Worm (Caenorhabditis elegans) whole organism, L4/young adult: Measurements from ENCODE around the gene T07E3.3.

Experiments
- W03F9.2 ChIP-seq: fragments of 150-350 bp; optimal IDR thresholded peaks from 2 replicates; lab custom pipeline; 2014; ENCODE audit warnings: missing biosample characterization, missing genetic modification characterization
- dao-5 ChIP-seq: sonication (generic microtip); optimal IDR thresholded peaks from 2 replicates; lab custom pipeline; 2016; ENCODE audit warnings: missing genotype, missing genetic modification characterization, moderate library complexity, missing compliant biosample characterization
- him-1 ChIP-seq: sonication (generic microtip); optimal IDR thresholded peaks from 2 replicates; lab custom pipeline; 2016; ENCODE audit warnings: missing genotype, missing genetic modification reagents, missing genetic modification characterization, missing compliant biosample characterization

ce11 chrIII:6888999-6889824, 14.5 kb upstream of the T07E3.3 start, which contains the start of the genes brd-1 and K04C2.2:
- TF ChIP-seq him-1 (tag; lab: Kevin White, UChicago), result no peak
- no peak for TF ChIP-seq W03F9.2 (tag; lab: Kevin White, UChicago)
- no peak for TF ChIP-seq dao-5 (tag; lab: Kevin White, UChicago)
